Worm (Caenorhabditis elegans) whole organism, late embryonic: ENCODE results near the gene rpn-12.

ENCODE experiments used
- K02D7.2 ChIP-seq: sonication (generic microtip); optimal IDR thresholded peaks from 2 replicates; lab custom pipeline; 2017; ENCODE audit warnings: mild to moderate bottlenecking, missing genetic modification characterization, missing compliant biosample characterization
- ama-1 ChIP-seq: fragments of 150-350 bp; optimal IDR thresholded peaks from 2 replicates; lab custom pipeline; 2014
- ceh-48 ChIP-seq: sonication (generic microtip); optimal IDR thresholded peaks from 2 replicates; lab custom pipeline; 2016; ENCODE audit warnings: missing genetic modification characterization, inconsistent platforms, missing compliant biosample characterization
- elt-2 ChIP-seq: sonication (generic microtip); optimal IDR thresholded peaks from 2 replicates; lab custom pipeline; 2016; ENCODE audit warnings: missing genetic modification reagents, missing genetic modification characterization, missing compliant biosample characterization
- fkh-10 ChIP-seq: fragments of 150-350 bp; optimal IDR thresholded peaks from 2 replicates; lab custom pipeline; 2014; ENCODE audit warnings: missing biosample characterization, missing genetic modification reagents, missing genetic modification characterization
- hlh-6 ChIP-seq: sonication (generic microtip); optimal IDR thresholded peaks from 2 replicates; lab custom pipeline; 2016; ENCODE audit warnings: missing genotype, missing genetic modification characterization, missing compliant biosample characterization
- nhr-11 ChIP-seq: fragments of 150-350 bp; optimal IDR thresholded peaks from 2 replicates; lab custom pipeline; 2014; ENCODE audit warnings: missing biosample characterization, missing genetic modification characterization
- npax-4 ChIP-seq: sonication (generic microtip); optimal IDR thresholded peaks from 2 replicates; lab custom pipeline; 2016; ENCODE audit warnings: missing genetic modification characterization, missing compliant biosample characterization
- pha-4 ChIP-seq: fragments of 150-350 bp; optimal IDR thresholded peaks from 2 replicates; lab custom pipeline; 2018; ENCODE audit warnings: missing biosample characterization, missing genetic modification reagents, missing genetic modification characterization
- rnt-1 ChIP-seq: sonication (generic microtip); optimal IDR thresholded peaks from 2 replicates; lab custom pipeline; 2016; ENCODE audit warnings: missing genetic modification characterization, missing compliant biosample characterization

- TF ChIP-seq ama-1 (lab: Kevin White, UChicago) (peak; percentile 77), hlh-6 (tag; lab: Kevin White, UChicago) (no peak), ceh-48 (tag; lab: Kevin White, UChicago) (no peak), K02D7.2 (tag; lab: Kevin White, UChicago) (no peak), elt-2 (tag; lab: Kevin White, UChicago) (no peak), pha-4 (tag; lab: Kevin White, UChicago) (no peak), nhr-11 (tag; lab: Kevin White, UChicago) (no peak), rnt-1 (tag; lab: Kevin White, UChicago) (no peak), fkh-10 (GFP tag; lab: Kevin White, UChicago) (no peak), npax-4 (tag; lab: Kevin White, UChicago) (no peak)
Measured at ce11 chrII:11637189-11637754, 15.7 kb upstream of the rpn-12 start.
